Worm (Caenorhabditis elegans) whole organism, early embryonic: ENCODE data around the gene Y37D8A.8.

ENCODE experiments used
- B0310.2 ChIP-seq: sonication (generic microtip); optimal IDR thresholded peaks from 2 replicates; lab custom pipeline; 2016; ENCODE audit warnings: mild to moderate bottlenecking, missing genetic modification characterization, missing compliant biosample characterization
- F13C5.2 ChIP-seq: sonication (generic microtip); optimal IDR thresholded peaks from 2 replicates; lab custom pipeline; 2017; ENCODE audit warnings: mild to moderate bottlenecking, missing genetic modification characterization, inconsistent platforms, missing compliant biosample characterization
- aly-1 ChIP-seq: sonication (generic microtip); optimal IDR thresholded peaks from 2 replicates; lab custom pipeline; 2016; ENCODE audit warnings: missing genetic modification characterization, missing compliant biosample characterization
- ama-1 ChIP-seq: fragments of 150-350 bp; optimal IDR thresholded peaks from 2 replicates; lab custom pipeline; 2014
- ceh-13 ChIP-seq: fragments of 200-800 bp; sonication (Bioruptor generic); optimal IDR thresholded peaks from 2 replicates; lab custom pipeline; 2018; ENCODE audit warnings: mild to moderate bottlenecking, missing genetic modification characterization, missing compliant biosample characterization
- ceh-36 ChIP-seq: sonication (generic microtip); optimal IDR thresholded peaks from 2 replicates; lab custom pipeline; 2016; ENCODE audit warnings: missing genetic modification characterization, inconsistent platforms, missing compliant biosample characterization
- flt-1 ChIP-seq: fragments of 200-800 bp; sonication (Bioruptor generic); IDR thresholded peaks from 2 replicates; pipeline ENCODE4 v1.3.6; 2022; ENCODE audit warnings: missing genetic modification characterization, missing compliant biosample characterization
- hmbx-1 ChIP-seq: sonication (generic microtip); optimal IDR thresholded peaks from 2 replicates; lab custom pipeline; 2016; ENCODE audit warnings: mild to moderate bottlenecking, missing genetic modification characterization, missing compliant biosample characterization
- hmg-4 ChIP-seq: fragments of 200-800 bp; sonication (Bioruptor generic); optimal IDR thresholded peaks from 2 replicates; lab custom pipeline; 2018; ENCODE audit warnings: mild to moderate bottlenecking, missing genetic modification characterization, missing compliant biosample characterization
- hnd-1 ChIP-seq: sonication (generic microtip); optimal IDR thresholded peaks from 2 replicates; lab custom pipeline; 2016; ENCODE audit warnings: missing genetic modification characterization, missing compliant biosample characterization
- pes-1 ChIP-seq: fragments of 200-800 bp; sonication (Bioruptor generic); IDR thresholded peaks from 2 replicates; pipeline ENCODE4 v1.3.6; 2022; ENCODE audit warnings: missing genetic modification reagents, missing genetic modification characterization, missing compliant biosample characterization
- scrt-1 ChIP-seq: fragments of 200-800 bp; sonication (Bioruptor generic); IDR thresholded peaks from 2 replicates; pipeline ENCODE4 v1.3.6; 2022; ENCODE audit warnings: missing genetic modification characterization, missing compliant biosample characterization
- tra-4 ChIP-seq: sonication (generic microtip); optimal IDR thresholded peaks from 2 replicates; lab custom pipeline; 2017; ENCODE audit warnings: missing genetic modification characterization, missing compliant biosample characterization

DNA sequence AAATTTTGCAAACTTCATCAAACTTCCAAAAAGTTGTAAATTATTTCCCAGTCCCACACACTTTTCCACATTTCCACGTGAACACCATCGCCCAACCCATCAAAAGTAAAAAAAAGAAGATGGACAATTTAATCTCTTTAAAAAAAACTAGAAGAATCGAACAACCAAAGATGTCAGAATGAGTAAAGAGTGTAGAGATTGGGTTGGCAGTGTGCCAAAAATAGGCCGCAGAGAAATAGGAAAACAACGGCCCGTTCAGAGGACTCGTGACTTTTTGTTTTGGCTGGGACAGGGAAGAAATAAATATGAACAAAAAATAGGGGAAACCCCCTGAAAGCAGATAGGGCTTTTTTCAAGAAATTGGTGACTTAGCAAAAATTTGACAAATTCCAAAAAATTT lies 21.9 kb upstream of the Y37D8A.8 start:
- no peak for TF ChIP-seq ama-1 (lab: Kevin White, UChicago)
- TF ChIP-seq ceh-36 (tag; lab: Kevin White, UChicago): no peak
- no peak for TF ChIP-seq B0310.2 (tag; lab: Kevin White, UChicago)
- no peak for TF ChIP-seq scrt-1 (GFP tag; lab: Robert Waterston, UW)
- no peak for TF ChIP-seq hmg-4 (GFP tag; lab: Kevin White, UChicago)
- TF ChIP-seq hnd-1 (tag; lab: Kevin White, UChicago): no peak
- no peak for TF ChIP-seq flt-1 (GFP tag; lab: Robert Waterston, UW)
- no peak for TF ChIP-seq pes-1
- TF ChIP-seq F13C5.2 (tag; lab: Kevin White, UChicago): no peak
- no peak for TF ChIP-seq hmbx-1 (tag; lab: Kevin White, UChicago)
- TF ChIP-seq aly-1 (tag; lab: Kevin White, UChicago): no peak
- no peak for TF ChIP-seq ceh-13
- no peak for TF ChIP-seq tra-4
